Worm (Caenorhabditis elegans): Measurements from ENCODE around the gene ilys-5.

ce11 chrX:6530591-6530990, 6.0 kb downstream of the ilys-5 start:
- TF ChIP-seq egl-44 (GFP tag; IDR thresholded peaks at IDR 0.05) (no peak), madf-10 (tag; optimal IDR thresholded peaks at IDR 0.05) (no peak), ets-4 (GFP tag; optimal IDR thresholded peaks at IDR 0.05) (no peak), ztf-22 (GFP tag; optimal IDR thresholded peaks at IDR 0.05) (no peak), unc-62 (GFP tag; optimal IDR thresholded peaks at IDR 0.05) (peak; percentile 75), snpc-4 (GFP tag; optimal IDR thresholded peaks at IDR 0.05) (no peak), snpc-4 (tag; optimal IDR thresholded peaks at IDR 0.05) (no peak), ceh-27 (GFP tag; optimal IDR thresholded peaks at IDR 0.05) (no peak), pha-4 (tag; optimal IDR thresholded peaks at IDR 0.05) (no peak), ztf-26 (tag; optimal IDR thresholded peaks at IDR 0.05) (no peak), hmg-20 (GFP tag; IDR thresholded peaks at IDR 0.05) (no peak), efl-1 (GFP tag; optimal IDR thresholded peaks at IDR 0.05) (no peak)
